Fruit fly (Drosophila melanogaster) whole organism, pupa: ENCODE results near the gene Pp2B-14D.

Experiments
- CG10348 ChIP-seq: fragments of 200-800 bp; sonication (Bioruptor generic); IDR thresholded peaks from 2 replicates; pipeline ENCODE4 v1.3.6; 2022; ENCODE audit warnings: missing biosample characterization, missing genetic modification characterization
- CG12605 ChIP-seq: fragments of 200-800 bp; sonication (Bioruptor generic); IDR thresholded peaks from 2 replicates; pipeline ENCODE4 v1.3.6; 2022; ENCODE audit warnings: missing biosample characterization, missing genetic modification characterization
- CG13204 ChIP-seq: fragments of 200-800 bp; sonication (Bioruptor generic); optimal IDR thresholded peaks from 2 replicates; lab custom pipeline; 2018; ENCODE audit warnings: missing biosample characterization, mild to moderate bottlenecking, missing genetic modification characterization, moderate library complexity
- CG14655 ChIP-seq: fragments of 200-800 bp; sonication (Bioruptor generic); optimal IDR thresholded peaks from 3 replicates; lab custom pipeline; 2017; ENCODE audit warnings: mild to moderate bottlenecking, missing biosample characterization, missing genetic modification reagents, missing genetic modification characterization
- CG15710 ChIP-seq: fragments of 200-800 bp; sonication (Bioruptor generic); optimal IDR thresholded peaks from 2 replicates; lab custom pipeline; 2018; ENCODE audit warnings: missing biosample characterization, mild to moderate bottlenecking, missing genetic modification characterization, moderate library complexity
- CG17806 ChIP-seq: fragments of 200-800 bp; sonication (Bioruptor generic); optimal IDR thresholded peaks from 2 replicates; lab custom pipeline; 2018; ENCODE audit warnings: missing biosample characterization, mild to moderate bottlenecking, missing genetic modification characterization, moderate library complexity
- CG32121 ChIP-seq: fragments of 200-800 bp; sonication (Bioruptor generic); IDR thresholded peaks from 2 replicates; pipeline ENCODE4 v1.3.6; 2022; ENCODE audit warnings: missing biosample characterization, missing genetic modification characterization
- CG34367 ChIP-seq: fragments of 200-800 bp; sonication (Bioruptor generic); optimal IDR thresholded peaks from 2 replicates; lab custom pipeline; 2018; ENCODE audit warnings: missing biosample characterization, mild to moderate bottlenecking, missing genetic modification characterization
- CG4496 ChIP-seq: fragments of 200-800 bp; sonication (Bioruptor generic); IDR thresholded peaks from 3 replicates; pipeline ENCODE4 v1.3.6; 2022; ENCODE audit warnings: missing biosample characterization, missing genetic modification characterization
- CG8159 ChIP-seq: fragments of 200-800 bp; sonication (Bioruptor generic); optimal IDR thresholded peaks from 3 replicates; lab custom pipeline; 2018; ENCODE audit warnings: missing biosample characterization, mild to moderate bottlenecking, missing genetic modification characterization, moderate library complexity
- CG8301 ChIP-seq: fragments of 200-800 bp; sonication (Bioruptor generic); optimal IDR thresholded peaks from 2 replicates; lab custom pipeline; 2018; ENCODE audit warnings: missing biosample characterization, mild to moderate bottlenecking, missing genetic modification characterization
- CG9948 ChIP-seq: fragments of 200-800 bp; sonication (Bioruptor generic); optimal IDR thresholded peaks from 2 replicates; lab custom pipeline; 2018; ENCODE audit warnings: missing biosample characterization, mild to moderate bottlenecking, missing genetic modification characterization, moderate library complexity
- D1 ChIP-seq: fragments of 200-800 bp; sonication (Bioruptor generic); optimal IDR thresholded peaks from 2 replicates; lab custom pipeline; 2018; ENCODE audit warnings: missing biosample characterization, mild to moderate bottlenecking, missing genetic modification characterization, moderate library complexity
- EcR ChIP-seq: fragments of 200-800 bp; sonication (Bioruptor generic); optimal IDR thresholded peaks from 3 replicates; lab custom pipeline; 2019; ENCODE audit warnings: missing biosample characterization, missing genetic modification characterization, mild to moderate bottlenecking, moderate library complexity, missing genetic modification reagents
- Ets98B ChIP-seq: fragments of 200-800 bp; sonication (Bioruptor generic); IDR thresholded peaks from 2 replicates; pipeline ENCODE4 v1.3.6; 2022; ENCODE audit warnings: missing biosample characterization, missing genetic modification characterization
- Pif1A ChIP-seq: fragments of 200-800 bp; sonication (Bioruptor generic); optimal IDR thresholded peaks from 3 replicates; lab custom pipeline; 2016; ENCODE audit warnings: missing biosample characterization, missing genetic modification characterization
- Pif1B ChIP-seq: fragments of 200-800 bp; sonication (Bioruptor generic); optimal IDR thresholded peaks from 3 replicates; lab custom pipeline; 2016; ENCODE audit warnings: missing biosample characterization, missing genetic modification characterization
- Snoo ChIP-seq: fragments of 200-800 bp; sonication (Bioruptor generic); optimal IDR thresholded peaks from 3 replicates; lab custom pipeline; 2017; ENCODE audit warnings: missing biosample characterization, mild to moderate bottlenecking, missing genetic modification characterization, inconsistent platforms
- fd96Ca ChIP-seq: fragments of 200-800 bp; sonication (Bioruptor generic); IDR thresholded peaks from 3 replicates; pipeline ENCODE4 v1.3.6; 2022; ENCODE audit warnings: missing biosample characterization, missing genetic modification characterization
- gl ChIP-seq: fragments of 200-800 bp; sonication (Bioruptor generic); optimal IDR thresholded peaks from 2 replicates; lab custom pipeline; 2018; ENCODE audit warnings: missing biosample characterization, mild to moderate bottlenecking, missing genetic modification characterization
- rn ChIP-seq: fragments of 200-800 bp; sonication (Bioruptor generic); IDR thresholded peaks from 2 replicates; pipeline ENCODE4 v1.3.6; 2022; ENCODE audit warnings: missing biosample characterization, missing genetic modification characterization

Pp2B-14D gene

dm6 chrX:16559514-16560510, at the start of gene Pp2B-14D:
Gene Pp2B-14D, minus strand, starts transcription at chrX:16560016.
- TF ChIP-seq CG9948 (no peak), CG13204 (GFP tag; lab: Kevin White, UChicago) (peak; percentile 61), CG8301 (no peak), CG4496 (GFP tag; lab: Robert Waterston, UW) (peak; percentile 59; the same call in 1 of the 3 replicates), CG10348 (GFP tag; lab: Robert Waterston, UW) (no peak), Pif1B (GFP tag; lab: Kevin White, UChicago) (peak; percentile 9), CG15710 (tag; lab: Kevin White, UChicago) (peak; percentile 3), fd96Ca (GFP tag; lab: Robert Waterston, UW) (no peak), D1 (tag; lab: Kevin White, UChicago) (peak; percentile 12), CG34367 (tag; lab: Kevin White, UChicago) (no peak), Ets98B (GFP tag; lab: Robert Waterston, UW) (no peak; the same call in 1 of the 2 replicates), EcR (GFP tag; lab: Kevin White, UChicago) (peak; percentile 10), Pif1A (GFP tag; lab: Kevin White, UChicago) (peak; percentile 16)

- TF ChIP-seq EcR (GFP tag; lab: Kevin White, UChicago), result peak; percentile 37
- TF ChIP-seq CG32121 (GFP tag; lab: Robert Waterston, UW), result no peak
- TF ChIP-seq CG13204 (GFP tag; lab: Kevin White, UChicago), result peak; percentile 0
- no peak for TF ChIP-seq rn (GFP tag; lab: Robert Waterston, UW)
These were observed 48.0 kb upstream of the Pp2B-14D start for dm6 chrX:16607828-16608227.

dm6 chrX:16599770-16600169, 40.0 kb upstream of the Pp2B-14D start:
- TF ChIP-seq D1 (tag; lab: Kevin White, UChicago) (no peak), CG15710 (tag; lab: Kevin White, UChicago) (peak; percentile 94), CG14655 (peak; percentile 86), CG10348 (GFP tag; lab: Robert Waterston, UW) (no peak), CG12605 (GFP tag; lab: Robert Waterston, UW) (peak; percentile 99), fd96Ca (GFP tag; lab: Robert Waterston, UW) (peak; percentile 93), Pif1A (GFP tag; lab: Kevin White, UChicago) (peak; percentile 97), CG4496 (GFP tag; lab: Robert Waterston, UW) (peak; percentile 97), Ets98B (GFP tag; lab: Robert Waterston, UW) (peak; percentile 91), CG17806 (peak; percentile 88), CG8301 (peak; percentile 76), CG8159 (peak; percentile 92), Pif1B (GFP tag; lab: Kevin White, UChicago) (peak; percentile 96), Snoo (tag; lab: Kevin White, UChicago) (peak; percentile 92), CG9948 (peak; percentile 85), CG13204 (GFP tag; lab: Kevin White, UChicago) (peak; percentile 98), gl (tag; lab: Kevin White, UChicago) (peak; percentile 99), EcR (GFP tag; lab: Kevin White, UChicago) (peak; percentile 69), CG34367 (tag; lab: Kevin White, UChicago) (peak; percentile 96), CG32121 (GFP tag; lab: Robert Waterston, UW) (peak; percentile 89), rn (GFP tag; lab: Robert Waterston, UW) (peak; percentile 78)

dm6 chrX:16598978-16599664, 39.3 kb upstream of the Pp2B-14D start, which contains the start of the genes CG9784 and Nup153:
Gene CG9784, minus strand, starts transcription at chrX:16599215.
Gene Nup153, plus strand, starts transcription at chrX:16599241.
- TF ChIP-seq CG8159 (no peak), CG14655 (no peak), fd96Ca (GFP tag; lab: Robert Waterston, UW) (0 out of 3 replicates have a peak, but pooled peaks have one; percentile 12)

- 0 out of 2 replicates have a peak, but pooled peaks have one; percentile 16 for TF ChIP-seq CG32121 (GFP tag; lab: Robert Waterston, UW)
- no peak for TF ChIP-seq EcR (GFP tag; lab: Kevin White, UChicago)
These were observed 38.6 kb upstream of the Pp2B-14D start for dm6 chrX:16598336-16598977.
